Worm (Caenorhabditis elegans) whole organism, late embryonic: ENCODE data around the gene bra-1.

Experiments used
- C08G9.2 ChIP-seq: sonication (generic microtip); optimal IDR thresholded peaks from 2 replicates; lab custom pipeline; 2016; ENCODE audit warnings: mild to moderate bottlenecking, missing genetic modification characterization, moderate library complexity, missing compliant biosample characterization
- C38D4.7 ChIP-seq: fragments of 200-800 bp; sonication (Bioruptor generic); optimal IDR thresholded peaks from 2 replicates; lab custom pipeline; 2018; ENCODE audit warnings: mild to moderate bottlenecking, missing genetic modification characterization, moderate library complexity, missing compliant biosample characterization
- F13H6.1 ChIP-seq: sonication (generic microtip); optimal IDR thresholded peaks from 2 replicates; lab custom pipeline; 2016; ENCODE audit warnings: missing genetic modification characterization, missing compliant biosample characterization
- Y22D7AL.16 ChIP-seq: sonication (generic microtip); optimal IDR thresholded peaks from 2 replicates; lab custom pipeline; 2016; ENCODE audit warnings: missing genetic modification characterization, missing compliant biosample characterization
- ama-1 ChIP-seq: fragments of 150-350 bp; optimal IDR thresholded peaks from 2 replicates; lab custom pipeline; 2014
- ceh-18 ChIP-seq: sonication (generic microtip); optimal IDR thresholded peaks from 2 replicates; lab custom pipeline; 2016; ENCODE audit warnings: missing genetic modification characterization, missing compliant biosample characterization
- ceh-19 ChIP-seq: fragments of 200-800 bp; sonication (Bioruptor generic); optimal IDR thresholded peaks from 2 replicates; lab custom pipeline; 2018; ENCODE audit warnings: mild to moderate bottlenecking, missing genetic modification characterization, missing compliant biosample characterization
- ceh-22 ChIP-seq: sonication (generic microtip); optimal IDR thresholded peaks from 2 replicates; lab custom pipeline; 2017; ENCODE audit warnings: missing biosample characterization, missing genetic modification characterization
- ceh-30 ChIP-seq: fragments of 150-350 bp; optimal IDR thresholded peaks from 2 replicates; lab custom pipeline; 2014; ENCODE audit warnings: missing biosample characterization, missing genetic modification characterization
- ceh-45 ChIP-seq: fragments of 200-800 bp; sonication (Bioruptor generic); IDR thresholded peaks from 2 replicates; pipeline ENCODE4 v1.3.6; 2022; ENCODE audit warnings: missing genetic modification reagents, missing genetic modification characterization, missing compliant biosample characterization
- ceh-6 ChIP-seq: fragments of 200-800 bp; sonication (Bioruptor generic); optimal IDR thresholded peaks from 2 replicates; lab custom pipeline; 2018; ENCODE audit warnings: mild to moderate bottlenecking, missing genetic modification characterization, missing compliant biosample characterization
- che-1 ChIP-seq: sonication (generic microtip); optimal IDR thresholded peaks from 2 replicates; lab custom pipeline; 2016; ENCODE audit warnings: mild to moderate bottlenecking, missing genetic modification characterization, missing compliant biosample characterization
- hlh-13 ChIP-seq: fragments of 200-800 bp; sonication (Bioruptor generic); optimal IDR thresholded peaks from 2 replicates; lab custom pipeline; 2018; ENCODE audit warnings: mild to moderate bottlenecking, missing genetic modification characterization, missing compliant biosample characterization
- hlh-6 ChIP-seq: sonication (generic microtip); optimal IDR thresholded peaks from 2 replicates; lab custom pipeline; 2016; ENCODE audit warnings: missing genotype, missing genetic modification characterization, missing compliant biosample characterization
- hlh-8 ChIP-seq: sonication (generic microtip); optimal IDR thresholded peaks from 2 replicates; lab custom pipeline; 2016; ENCODE audit warnings: missing genotype, missing genetic modification characterization, missing compliant biosample characterization
- madf-2 ChIP-seq: sonication (generic microtip); optimal IDR thresholded peaks from 2 replicates; lab custom pipeline; 2017; ENCODE audit warnings: missing genetic modification characterization, missing compliant biosample characterization
- nfya-1 ChIP-seq: sonication (generic microtip); optimal IDR thresholded peaks from 2 replicates; lab custom pipeline; 2017; ENCODE audit warnings: missing genetic modification characterization, mild to moderate bottlenecking, missing compliant biosample characterization, antibody characterized with exemption, moderate library complexity
- nhr-11 ChIP-seq: fragments of 150-350 bp; optimal IDR thresholded peaks from 2 replicates; lab custom pipeline; 2014; ENCODE audit warnings: missing biosample characterization, missing genetic modification characterization
- nhr-232 ChIP-seq: sonication (generic microtip); optimal IDR thresholded peaks from 2 replicates; lab custom pipeline; 2016; ENCODE audit warnings: missing genetic modification characterization, missing compliant biosample characterization
- npax-4 ChIP-seq: sonication (generic microtip); optimal IDR thresholded peaks from 2 replicates; lab custom pipeline; 2016; ENCODE audit warnings: missing genetic modification characterization, missing compliant biosample characterization
- odd-2 ChIP-seq: sonication (generic microtip); optimal IDR thresholded peaks from 2 replicates; lab custom pipeline; 2017; ENCODE audit warnings: antibody characterized with exemption, mild to moderate bottlenecking, missing genetic modification characterization, missing compliant biosample characterization
- pat-9 ChIP-seq: fragments of 200-800 bp; sonication (Bioruptor generic); optimal IDR thresholded peaks from 2 replicates; lab custom pipeline; 2018; ENCODE audit warnings: mild to moderate bottlenecking, missing genetic modification characterization, moderate library complexity, missing compliant biosample characterization
- pax-1 ChIP-seq: fragments of 150-350 bp; optimal IDR thresholded peaks from 2 replicates; lab custom pipeline; 2014; ENCODE audit warnings: missing biosample characterization, missing genetic modification characterization
- pha-2 ChIP-seq: sonication (generic microtip); optimal IDR thresholded peaks from 2 replicates; lab custom pipeline; 2017; ENCODE audit warnings: mild to moderate bottlenecking, missing genetic modification characterization, missing compliant biosample characterization
- sox-4 ChIP-seq: sonication (generic microtip); optimal IDR thresholded peaks from 2 replicates; lab custom pipeline; 2017; ENCODE audit warnings: mild to moderate bottlenecking, missing genetic modification characterization, inconsistent platforms, missing compliant biosample characterization
- tbx-7 ChIP-seq: sonication (generic microtip); optimal IDR thresholded peaks from 2 replicates; lab custom pipeline; 2016; ENCODE audit warnings: missing genotype, missing genetic modification characterization, missing compliant biosample characterization
- zip-5 ChIP-seq: sonication (generic microtip); optimal IDR thresholded peaks from 2 replicates; lab custom pipeline; 2016; ENCODE audit warnings: missing genetic modification characterization, missing compliant biosample characterization
- ztf-16 ChIP-seq: sonication (generic microtip); optimal IDR thresholded peaks from 2 replicates; lab custom pipeline; 2017; ENCODE audit warnings: missing genetic modification characterization, missing compliant biosample characterization

The bra-1 gene

DNA sequence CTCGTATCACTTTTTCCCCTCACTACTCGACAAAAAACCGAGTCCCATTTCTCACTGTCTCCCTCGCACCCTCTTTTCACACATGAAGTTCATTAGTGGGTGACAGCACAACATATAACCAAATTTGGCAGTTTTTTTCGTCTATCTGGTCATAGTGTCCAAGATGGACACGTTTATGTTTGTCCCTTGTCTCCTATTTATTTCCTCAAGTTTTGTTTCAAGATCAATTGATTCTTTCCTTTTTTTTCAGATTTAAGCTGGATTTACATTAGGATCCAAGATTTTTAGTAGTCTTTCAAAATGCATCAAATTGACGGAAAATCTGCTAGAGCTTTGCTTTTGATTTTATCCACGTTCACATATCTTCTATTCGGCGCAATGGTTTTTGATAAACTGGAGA, 41.3 kb downstream of the bra-1 start, which contains the start of gene twk-20 (continued):
- TF ChIP-seq sox-4 (no peak), madf-2 (no peak), hlh-13 (GFP tag; lab: Kevin White, UChicago) (no peak), ceh-22 (tag; lab: Kevin White, UChicago) (no peak)

DNA sequence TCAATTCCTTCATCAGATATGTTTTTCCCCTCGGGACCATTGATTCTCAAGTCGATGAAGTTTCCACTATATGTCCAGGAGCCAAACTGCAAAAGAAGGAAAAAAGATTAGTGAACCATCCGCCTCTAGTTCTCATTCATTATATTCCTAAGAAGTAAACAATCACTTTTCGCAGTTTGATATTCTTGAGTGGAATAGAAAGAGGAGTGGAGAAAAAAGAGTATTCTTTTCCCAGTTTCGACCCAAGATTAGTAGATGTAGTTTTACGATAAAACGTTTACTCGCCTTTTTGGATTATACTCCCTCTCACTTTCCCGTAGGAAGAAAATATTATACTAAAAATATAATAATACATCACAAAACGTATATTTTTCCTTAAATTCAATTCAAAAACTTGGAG, 46.6 kb downstream of the bra-1 start:
- TF ChIP-seq hlh-6 (tag; lab: Kevin White, UChicago) = no peak
- no peak for TF ChIP-seq npax-4
- TF ChIP-seq ceh-19 (GFP tag; lab: Kevin White, UChicago) = no peak
- no peak for TF ChIP-seq pat-9 (tag; lab: Kevin White, UChicago)
- no peak for TF ChIP-seq pax-1 (tag; lab: Kevin White, UChicago)
- TF ChIP-seq hlh-8 = no peak
- TF ChIP-seq che-1 (tag; lab: Kevin White, UChicago) = no peak
- TF ChIP-seq ceh-18 (tag; lab: Kevin White, UChicago) = no peak
- TF ChIP-seq tbx-7 (tag; lab: Kevin White, UChicago) = no peak
- TF ChIP-seq Y22D7AL.16 = no peak
- no peak for TF ChIP-seq ceh-6 (GFP tag; lab: Kevin White, UChicago)
- TF ChIP-seq ztf-16 (tag; lab: Kevin White, UChicago) = no peak
- TF ChIP-seq C38D4.7 = no peak
- TF ChIP-seq ceh-45 (GFP tag; lab: Robert Waterston, UW) = no peak
- no peak for TF ChIP-seq ama-1

DNA sequence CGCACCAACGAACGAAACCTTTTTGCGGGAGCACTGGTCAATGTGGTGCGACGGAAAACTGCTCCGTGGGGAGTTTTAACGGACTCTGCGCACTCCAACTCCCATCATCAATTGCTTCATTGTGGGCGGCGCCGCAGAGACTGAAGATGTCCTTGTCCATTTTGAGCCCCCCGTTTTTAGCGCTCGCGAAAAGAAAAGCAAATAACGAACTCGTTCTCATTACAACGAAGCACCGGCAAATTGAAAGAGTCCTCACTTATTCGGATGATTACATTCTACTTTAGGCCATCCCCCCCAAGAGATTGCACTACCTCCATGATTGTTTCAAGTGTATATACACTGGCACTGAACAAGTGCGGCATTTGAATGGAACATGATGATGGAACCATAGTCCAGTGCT, 48.5 kb downstream of the bra-1 start, which contains the start of gene acr-9:
Gene acr-9 (minus strand): TSS at position 101 of the 400 bp plus-strand sequence.
- TF ChIP-seq odd-2 = no peak
- TF ChIP-seq nhr-232 (tag; lab: Kevin White, UChicago) = no peak
- TF ChIP-seq pha-2 (tag; lab: Kevin White, UChicago) = no peak

DNA sequence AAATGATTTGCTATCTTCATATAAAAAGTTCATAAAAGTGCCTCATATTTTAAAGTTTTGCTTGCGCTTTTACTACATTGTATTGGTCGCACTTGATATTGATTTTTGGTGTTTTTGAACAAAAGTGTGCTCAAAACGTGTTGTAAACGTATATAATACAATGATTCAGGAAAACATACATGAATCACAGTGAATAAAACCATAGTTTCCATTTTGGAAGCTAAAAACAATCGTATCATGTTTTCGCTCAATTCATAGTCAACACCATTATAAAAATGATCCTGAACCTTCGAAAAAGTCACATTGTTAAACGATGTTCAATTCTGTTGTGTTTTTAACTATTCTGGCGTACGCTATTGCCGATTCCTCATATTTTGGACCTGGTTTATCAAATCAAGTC, 49.1 kb downstream of the bra-1 start, which contains the start of gene C40C9.3:
Gene C40C9.3 (plus strand): TSS at position 301 of the 400 bp plus-strand sequence.
- no peak for TF ChIP-seq C08G9.2
- TF ChIP-seq ama-1 = no peak
- no peak for TF ChIP-seq sox-4
- TF ChIP-seq nfya-1 (tag; lab: Kevin White, UChicago) = no peak
- no peak for TF ChIP-seq che-1 (tag; lab: Kevin White, UChicago)
- TF ChIP-seq ceh-30 = no peak
- TF ChIP-seq zip-5 (tag; lab: Kevin White, UChicago) = no peak
- no peak for TF ChIP-seq nhr-11 (tag; lab: Kevin White, UChicago)
- TF ChIP-seq F13H6.1 (tag; lab: Kevin White, UChicago) = no peak
